Worm (Caenorhabditis elegans): ENCODE data around the gene pygo-1.

Gene pygo-1

ce11 chrIV:5086961-5087326, 3.8 kb downstream of the pygo-1 start:
- TF ChIP-seq elt-2 (tag; optimal IDR thresholded peaks at IDR 0.05) (peak; percentile 25), zip-5 (tag; optimal IDR thresholded peaks at IDR 0.05) (no peak)

- TF ChIP-seq eyg-1 (tag; optimal IDR thresholded peaks at IDR 0.05), result no peak
- no peak for TF ChIP-seq mec-3 (tag; optimal IDR thresholded peaks at IDR 0.05; ENCODE audit: borderline replicate concordance)
- no peak for TF ChIP-seq fkh-10 (GFP tag; optimal IDR thresholded peaks at IDR 0.05)
- no peak for TF ChIP-seq gmeb-2 (tag; optimal IDR thresholded peaks at IDR 0.05)
- no peak for TF ChIP-seq nfya-1 (tag; optimal IDR thresholded peaks at IDR 0.05)
- TF ChIP-seq unc-86 (tag; optimal IDR thresholded peaks at IDR 0.05), result no peak
- no peak for TF ChIP-seq ceh-2 (tag; optimal IDR thresholded peaks at IDR 0.05)
- TF ChIP-seq zip-5 (tag; optimal IDR thresholded peaks at IDR 0.05), result no peak
- TF ChIP-seq K02D7.2 (tag; optimal IDR thresholded peaks at IDR 0.05), result no peak
- no peak for TF ChIP-seq ref-2 (tag; optimal IDR thresholded peaks at IDR 0.05)
- no peak for TF ChIP-seq T23F11.4 (GFP tag; optimal IDR thresholded peaks at IDR 0.05)
- TF ChIP-seq hlh-8 (tag; optimal IDR thresholded peaks at IDR 0.05), result no peak
- TF ChIP-seq nhr-11 (tag; optimal IDR thresholded peaks at IDR 0.05), result no peak
- no peak for TF ChIP-seq unc-42 (tag; optimal IDR thresholded peaks at IDR 0.05)
- TF ChIP-seq ttx-3 (tag; optimal IDR thresholded peaks at IDR 0.05), result no peak
- no peak for TF ChIP-seq che-1 (tag; optimal IDR thresholded peaks at IDR 0.05)
- TF ChIP-seq pag-3 (tag; optimal IDR thresholded peaks at IDR 0.05; ENCODE audit: borderline replicate concordance), result no peak
- no peak for TF ChIP-seq dve-1 (tag; optimal IDR thresholded peaks at IDR 0.05)
These were observed 5.8 kb downstream of the pygo-1 start, which contains the start of gene ivd-1 for ce11 chrIV:5088814-5089322. TSS of gene ivd-1 (minus strand) at chrIV:5088864.

- TF ChIP-seq ceh-31 (tag; optimal IDR thresholded peaks at IDR 0.05), result peak; percentile 17
- peak; percentile 58 for TF ChIP-seq elt-2 (tag; optimal IDR thresholded peaks at IDR 0.05)
- TF ChIP-seq nfya-1 (tag; optimal IDR thresholded peaks at IDR 0.05), result peak; percentile 6
- TF ChIP-seq tbx-2 (tag; optimal IDR thresholded peaks at IDR 0.05), result peak; percentile 64
These were observed 6.9 kb downstream of the pygo-1 start for ce11 chrIV:5089795-5090528.

ce11 chrIV:5090993-5091793, 8.1 kb downstream of the pygo-1 start, which contains the start of the genes snpn-1 and C02B10.4:
TSS of gene snpn-1 (minus strand) at chrIV:5091043.
TSS of gene C02B10.4 (plus strand) at chrIV:5091586.
- TF ChIP-seq ahr-1 (tag; optimal IDR thresholded peaks at IDR 0.05) (no peak), pax-1 (tag; optimal IDR thresholded peaks at IDR 0.05) (peak; percentile 28), ceh-34 (tag; optimal IDR thresholded peaks at IDR 0.05) (no peak), fkh-6 (tag; optimal IDR thresholded peaks at IDR 0.05) (no peak), unc-42 (tag; optimal IDR thresholded peaks at IDR 0.05) (peak; percentile 78), tbx-7 (tag; optimal IDR thresholded peaks at IDR 0.05) (no peak), elt-4 (tag; optimal IDR thresholded peaks at IDR 0.05) (no peak), rnt-1 (tag; optimal IDR thresholded peaks at IDR 0.05) (no peak), unc-86 (tag; optimal IDR thresholded peaks at IDR 0.05) (no peak), dmd-4 (tag; optimal IDR thresholded peaks at IDR 0.05; ENCODE audit: borderline replicate concordance) (no peak), hlh-8 (tag; optimal IDR thresholded peaks at IDR 0.05) (no peak), pros-1 (tag; optimal IDR thresholded peaks at IDR 0.05) (no peak), ceh-31 (tag; optimal IDR thresholded peaks at IDR 0.05) (peak; percentile 27), ttx-3 (tag; optimal IDR thresholded peaks at IDR 0.05) (no peak), lim-6 (tag; optimal IDR thresholded peaks at IDR 0.05) (no peak), hlh-6 (tag; optimal IDR thresholded peaks at IDR 0.05) (no peak), odd-2 (tag; optimal IDR thresholded peaks at IDR 0.05) (no peak), ztf-16 (tag; optimal IDR thresholded peaks at IDR 0.05) (no peak), ceh-48 (tag; optimal IDR thresholded peaks at IDR 0.05) (peak; percentile 70), elt-2 (tag; optimal IDR thresholded peaks at IDR 0.05) (peak; percentile 31), mec-3 (tag; optimal IDR thresholded peaks at IDR 0.05; ENCODE audit: borderline replicate concordance) (no peak), ceh-22 (tag; optimal IDR thresholded peaks at IDR 0.05) (no peak), tbx-2 (tag; optimal IDR thresholded peaks at IDR 0.05) (no peak), unc-3 (GFP tag; conservative IDR thresholded peaks at IDR 0.05) (no peak), unc-3 (tag; optimal IDR thresholded peaks at IDR 0.05) (no peak), nfya-1 (tag; optimal IDR thresholded peaks at IDR 0.05) (peak; percentile 38), ceh-18 (tag; optimal IDR thresholded peaks at IDR 0.05) (no peak), ceh-30 (tag; optimal IDR thresholded peaks at IDR 0.05) (no peak), zip-5 (tag; optimal IDR thresholded peaks at IDR 0.05) (no peak), ets-4 (tag; optimal IDR thresholded peaks at IDR 0.05) (no peak), ceh-14 (tag; optimal IDR thresholded peaks at IDR 0.05) (no peak), che-1 (tag; optimal IDR thresholded peaks at IDR 0.05) (no peak)

Data from whole organism, late embryonic.